Fruit fly (Drosophila melanogaster): ENCODE measurements around the gene Vps13B.
A peak's percentile ranks its signal among the peaks of the same experiment; 100 is the strongest.

Vps13B gene

dm6 chr3R:29935756-29936155, at the start of gene Vps13B, which contains the start of gene eIF2Balpha:
Vps13B (plus strand) TSS chr3R:29935978.
eIF2Balpha (minus strand) TSS chr3R:29935888.
- no peak for TF ChIP-seq CG33017 (tag; optimal IDR thresholded peaks at IDR 0.05)
- TF ChIP-seq bab1 (GFP tag; optimal IDR thresholded peaks at IDR 0.05): peak; percentile 74
- no peak for TF ChIP-seq kay (GFP tag; ENCODE audit: borderline replicate concordance)
- peak; percentile 2 for TF ChIP-seq CG11617 (GFP tag; optimal IDR thresholded peaks at IDR 0.05)
- no peak for TF ChIP-seq Crg-1 (GFP tag; optimal IDR thresholded peaks at IDR 0.05)
- TF ChIP-seq Clk (GFP tag; optimal IDR thresholded peaks at IDR 0.05): no peak
- no peak for TF ChIP-seq Hr96 (GFP tag; optimal IDR thresholded peaks at IDR 0.05)
- no peak for TF ChIP-seq CG5204 (GFP tag; optimal IDR thresholded peaks at IDR 0.05)
- TF ChIP-seq toe (GFP tag; optimal IDR thresholded peaks at IDR 0.05): no peak

dm6 chr3R:29891183-29891582, 44.6 kb upstream of the Vps13B start:
- TF ChIP-seq CG7101 (tag; optimal IDR thresholded peaks at IDR 0.05) (no peak), Crg-1 (GFP tag; optimal IDR thresholded peaks at IDR 0.05) (no peak), bab1 (GFP tag; optimal IDR thresholded peaks at IDR 0.05) (no peak), tj (GFP tag; optimal IDR thresholded peaks at IDR 0.05) (peak; percentile 32), Clk (GFP tag; optimal IDR thresholded peaks at IDR 0.05) (no peak)

- no peak for TF ChIP-seq cnc (optimal IDR thresholded peaks at IDR 0.05)
Observed at dm6 chr3R:29893030-29893429, 42.7 kb upstream of the Vps13B start.

dm6 chr3R:29894393-29894792, 41.4 kb upstream of the Vps13B start:
- TF ChIP-seq toe (GFP tag; optimal IDR thresholded peaks at IDR 0.05) (peak; percentile 3), CG33017 (tag; optimal IDR thresholded peaks at IDR 0.05) (peak; percentile 2), cic (GFP tag; optimal IDR thresholded peaks at IDR 0.05) (no peak), CG14711 (tag; optimal IDR thresholded peaks at IDR 0.05) (peak; percentile 13), Mnt (GFP tag; optimal IDR thresholded peaks at IDR 0.05) (no peak), CG5204 (GFP tag; optimal IDR thresholded peaks at IDR 0.05) (peak; percentile 16), bab1 (GFP tag; optimal IDR thresholded peaks at IDR 0.05) (no peak), CG7045 (GFP tag; optimal IDR thresholded peaks at IDR 0.05) (no peak)

dm6 chr3R:29898588-29898987, 37.2 kb upstream of the Vps13B start:
- no peak for TF ChIP-seq CG1620 (GFP tag; optimal IDR thresholded peaks at IDR 0.05)
- no peak for TF ChIP-seq cic (GFP tag; optimal IDR thresholded peaks at IDR 0.05)
- TF ChIP-seq Clk (GFP tag; optimal IDR thresholded peaks at IDR 0.05): no peak
- no peak for TF ChIP-seq tj (GFP tag; optimal IDR thresholded peaks at IDR 0.05)
- TF ChIP-seq Mnt (GFP tag; optimal IDR thresholded peaks at IDR 0.05): no peak
- TF ChIP-seq Hr96 (GFP tag; optimal IDR thresholded peaks at IDR 0.05): no peak

dm6 chr3R:29899635-29900034, 36.1 kb upstream of the Vps13B start:
- TF ChIP-seq kay (GFP tag; ENCODE audit: borderline replicate concordance) (no peak), Hr96 (GFP tag; optimal IDR thresholded peaks at IDR 0.05) (no peak), Mnt (GFP tag; optimal IDR thresholded peaks at IDR 0.05) (no peak), CG5204 (GFP tag; optimal IDR thresholded peaks at IDR 0.05) (no peak), CG12768 (GFP tag; optimal IDR thresholded peaks at IDR 0.05) (no peak), Clk (GFP tag; optimal IDR thresholded peaks at IDR 0.05) (no peak), cnc (optimal IDR thresholded peaks at IDR 0.05) (no peak), tj (GFP tag; optimal IDR thresholded peaks at IDR 0.05) (no peak), CG11617 (GFP tag; optimal IDR thresholded peaks at IDR 0.05) (no peak)

- peak; percentile 30 for TF ChIP-seq bab1 (GFP tag; optimal IDR thresholded peaks at IDR 0.05)
- no peak for TF ChIP-seq CG7045 (GFP tag; optimal IDR thresholded peaks at IDR 0.05)
- no peak for TF ChIP-seq CG7101 (tag; optimal IDR thresholded peaks at IDR 0.05)
Observed at dm6 chr3R:29903775-29904356, 31.9 kb upstream of the Vps13B start, which contains the start of gene CG15517. CG15517 (minus strand) TSS chr3R:29903825.

dm6 chr3R:29905164-29905563, 30.6 kb upstream of the Vps13B start, which contains the start of gene CG15515:
CG15515 (plus strand) TSS chr3R:29905464.
- TF ChIP-seq Mnt (GFP tag; optimal IDR thresholded peaks at IDR 0.05) (no peak), pad (GFP tag; optimal IDR thresholded peaks at IDR 0.05) (no peak), cnc (optimal IDR thresholded peaks at IDR 0.05) (no peak), CG33017 (tag; optimal IDR thresholded peaks at IDR 0.05) (no peak), CG14711 (tag; optimal IDR thresholded peaks at IDR 0.05) (no peak), toe (GFP tag; optimal IDR thresholded peaks at IDR 0.05) (no peak), CG1620 (GFP tag; optimal IDR thresholded peaks at IDR 0.05) (no peak), tj (GFP tag; optimal IDR thresholded peaks at IDR 0.05) (no peak), Hr96 (GFP tag; optimal IDR thresholded peaks at IDR 0.05) (no peak), kay (GFP tag; ENCODE audit: borderline replicate concordance) (no peak), CG11617 (GFP tag; optimal IDR thresholded peaks at IDR 0.05) (no peak), bab1 (GFP tag; optimal IDR thresholded peaks at IDR 0.05) (no peak), CG5204 (GFP tag; optimal IDR thresholded peaks at IDR 0.05) (no peak), cic (GFP tag; optimal IDR thresholded peaks at IDR 0.05) (no peak)
